Worm (Caenorhabditis elegans): ENCODE results near the gene Y46G5A.18.
A peak's percentile ranks its signal among the peaks of the same experiment; 100 is the strongest.

Gene Y46G5A.18

ce11 chrII:12796040-12796502, 9.0 kb downstream of the Y46G5A.18 start, which contains the start of gene cpt-1:
cpt-1 (minus strand) TSS chrII:12796452.
- TF ChIP-seq ceh-9 (tag; optimal IDR thresholded peaks at IDR 0.05) (no peak), elt-2 (tag; optimal IDR thresholded peaks at IDR 0.05) (peak; percentile 36), fkh-2 (tag; optimal IDR thresholded peaks at IDR 0.05) (no peak), nhr-43 (tag; optimal IDR thresholded peaks at IDR 0.05; ENCODE audit: poor library complexity, severe bottlenecking) (peak; percentile 23), ama-1 (optimal IDR thresholded peaks at IDR 0.05) (peak; percentile 12)

ce11 chrII:12795188-12795587, 9.9 kb downstream of the Y46G5A.18 start:
- no peak for TF ChIP-seq mml-1 (tag; optimal IDR thresholded peaks at IDR 0.05)
- TF ChIP-seq ceh-9 (tag; optimal IDR thresholded peaks at IDR 0.05): no peak
- no peak for TF ChIP-seq nhr-67 (tag; optimal IDR thresholded peaks at IDR 0.05)
- TF ChIP-seq elt-3 (tag; optimal IDR thresholded peaks at IDR 0.05): no peak
- no peak for TF ChIP-seq ztf-11 (tag; optimal IDR thresholded peaks at IDR 0.05)
- TF ChIP-seq tbx-2 (tag; optimal IDR thresholded peaks at IDR 0.05): peak; percentile 3
- no peak for TF ChIP-seq aly-2 (tag; optimal IDR thresholded peaks at IDR 0.05)
- TF ChIP-seq nhr-43 (tag; optimal IDR thresholded peaks at IDR 0.05; ENCODE audit: poor library complexity, severe bottlenecking): peak; percentile 37
- TF ChIP-seq nhr-23 (tag; optimal IDR thresholded peaks at IDR 0.05): no peak
- no peak for TF ChIP-seq nhr-25 (tag; optimal IDR thresholded peaks at IDR 0.05)
- TF ChIP-seq ceh-16 (tag; optimal IDR thresholded peaks at IDR 0.05): no peak
- no peak for TF ChIP-seq egl-5 (tag; optimal IDR thresholded peaks at IDR 0.05)
- no peak for TF ChIP-seq eor-1 (tag; optimal IDR thresholded peaks at IDR 0.05)
- TF ChIP-seq elt-2 (tag; optimal IDR thresholded peaks at IDR 0.05): no peak
- no peak for TF ChIP-seq nhr-28 (tag; optimal IDR thresholded peaks at IDR 0.05)
- peak; percentile 47 for TF ChIP-seq lsy-12 (tag; optimal IDR thresholded peaks at IDR 0.05)
- no peak for TF ChIP-seq snpc-4 (tag; optimal IDR thresholded peaks at IDR 0.05)
- TF ChIP-seq unc-39 (tag; optimal IDR thresholded peaks at IDR 0.05): no peak
- no peak for TF ChIP-seq fos-1 (tag; optimal IDR thresholded peaks at IDR 0.05)

ce11 chrII:12790392-12790791, 14.7 kb downstream of the Y46G5A.18 start:
- no peak for TF ChIP-seq ztf-4 (tag; optimal IDR thresholded peaks at IDR 0.05)
- TF ChIP-seq zag-1 (tag; optimal IDR thresholded peaks at IDR 0.05): no peak
- peak; percentile 98 for TF ChIP-seq nfya-1 (tag; optimal IDR thresholded peaks at IDR 0.05; ENCODE audit: insufficient read depth)
- TF ChIP-seq elt-2 (tag; optimal IDR thresholded peaks at IDR 0.05): no peak

- TF ChIP-seq mml-1 (tag; optimal IDR thresholded peaks at IDR 0.05): no peak
Measured at ce11 chrII:12789497-12789896, 15.6 kb downstream of the Y46G5A.18 start.

- TF ChIP-seq nhr-12 (tag; optimal IDR thresholded peaks at IDR 0.05): no peak
- TF ChIP-seq lsy-12 (tag; optimal IDR thresholded peaks at IDR 0.05): peak; percentile 35
- no peak for TF ChIP-seq ceh-9 (tag; optimal IDR thresholded peaks at IDR 0.05)
- TF ChIP-seq ama-1 (optimal IDR thresholded peaks at IDR 0.05): peak; percentile 33
- no peak for TF ChIP-seq ceh-28 (tag; optimal IDR thresholded peaks at IDR 0.05)
- TF ChIP-seq nhr-28 (tag; optimal IDR thresholded peaks at IDR 0.05): no peak
- peak; percentile 70 for TF ChIP-seq nhr-43 (tag; optimal IDR thresholded peaks at IDR 0.05; ENCODE audit: poor library complexity, severe bottlenecking)
- TF ChIP-seq nhr-23 (tag; optimal IDR thresholded peaks at IDR 0.05): peak; percentile 21
- TF ChIP-seq pha-4 (tag; optimal IDR thresholded peaks at IDR 0.05): no peak
- no peak for TF ChIP-seq pqm-1 (tag; optimal IDR thresholded peaks at IDR 0.05)
- peak; percentile 39 for TF ChIP-seq elt-2 (tag; optimal IDR thresholded peaks at IDR 0.05)
- TF ChIP-seq unc-62 (GFP tag; optimal IDR thresholded peaks at IDR 0.05): no peak
- TF ChIP-seq lin-15B (tag; optimal IDR thresholded peaks at IDR 0.05): peak; percentile 13
- no peak for TF ChIP-seq elt-1 (tag; optimal IDR thresholded peaks at IDR 0.05)
- TF ChIP-seq nfya-1 (tag; optimal IDR thresholded peaks at IDR 0.05; ENCODE audit: insufficient read depth): peak; percentile 33
- peak; percentile 21 for TF ChIP-seq aly-2 (tag; optimal IDR thresholded peaks at IDR 0.05)
- TF ChIP-seq sea-2 (GFP tag; optimal IDR thresholded peaks at IDR 0.05): no peak
Measured at ce11 chrII:12787831-12788248, 17.2 kb downstream of the Y46G5A.18 start, which contains the start of gene alkb-7. alkb-7 (minus strand) TSS chrII:12788153.

ce11 chrII:12785391-12785790, 19.7 kb downstream of the Y46G5A.18 start, which contains the start of gene Y46G5A.15:
Y46G5A.15 (minus strand) TSS chrII:12785416.
- TF ChIP-seq eor-1 (tag; optimal IDR thresholded peaks at IDR 0.05): no peak
- TF ChIP-seq elt-2 (tag; optimal IDR thresholded peaks at IDR 0.05): no peak
- TF ChIP-seq pqm-1 (tag; optimal IDR thresholded peaks at IDR 0.05): no peak
- TF ChIP-seq pha-4 (tag; optimal IDR thresholded peaks at IDR 0.05): peak; percentile 31
- no peak for TF ChIP-seq lsy-12 (tag; optimal IDR thresholded peaks at IDR 0.05)
- no peak for TF ChIP-seq mdl-1 (tag; optimal IDR thresholded peaks at IDR 0.05)
